Worm (Caenorhabditis elegans) whole organism, young adult: ENCODE measurements around the gene tag-77.

Source experiments
- B0019.2 ChIP-seq: fragments of 200-800 bp; sonication (Bioruptor generic); conservative IDR thresholded peaks from 2 replicates; pipeline ENCODE4 v1.3.6; 2022; ENCODE audit warnings: missing genetic modification reagents, missing genetic modification characterization, missing compliant biosample characterization
- B0261.1 ChIP-seq: sonication (generic microtip); optimal IDR thresholded peaks from 2 replicates; lab custom pipeline; 2016; ENCODE audit warnings: mild to moderate bottlenecking, missing genetic modification characterization, moderate library complexity, missing compliant biosample characterization
- B0336.3 ChIP-seq: fragments of 200-800 bp; sonication (Bioruptor generic); IDR thresholded peaks from 2 replicates; pipeline ENCODE4 v1.3.6; 2022; ENCODE audit warnings: missing genetic modification characterization, missing compliant biosample characterization
- C06A6.2 ChIP-seq: fragments of 200-800 bp; sonication (Bioruptor generic); conservative IDR thresholded peaks from 2 replicates; pipeline ENCODE4 v1.3.6; 2022; ENCODE audit warnings: missing genetic modification characterization, missing compliant biosample characterization
- C17E4.6 ChIP-seq: fragments of 200-800 bp; sonication (Bioruptor generic); IDR thresholded peaks from 2 replicates; pipeline ENCODE4 v1.3.6; 2022; ENCODE audit warnings: missing genetic modification reagents, missing genetic modification characterization, missing compliant biosample characterization
- D2030.7 ChIP-seq: fragments of 200-800 bp; sonication (Bioruptor generic); IDR thresholded peaks from 2 replicates; pipeline ENCODE4 v1.3.6; 2022; ENCODE audit warnings: missing genetic modification reagents, missing genetic modification characterization, missing compliant biosample characterization
- F33H1.4 ChIP-seq: fragments of 200-800 bp; sonication (Bioruptor generic); IDR thresholded peaks from 2 replicates; pipeline ENCODE4 v1.3.6; 2022; ENCODE audit warnings: missing genetic modification reagents, missing genetic modification characterization, missing compliant biosample characterization
- F37B4.10 ChIP-seq: fragments of 200-800 bp; sonication (Bioruptor generic); IDR thresholded peaks from 2 replicates; pipeline ENCODE4 v1.3.6; 2022; ENCODE audit warnings: missing genetic modification characterization, missing compliant biosample characterization
- F49E8.2 ChIP-seq: sonication (generic microtip); optimal IDR thresholded peaks from 3 replicates; lab custom pipeline; 2017; ENCODE audit warnings: missing genetic modification characterization, mild to moderate bottlenecking, missing compliant biosample characterization, antibody characterized with exemption, moderate library complexity; ENCODE audit not compliant: insufficient read depth
- F57C9.4 ChIP-seq: sonication (generic microtip); optimal IDR thresholded peaks from 2 replicates; lab custom pipeline; 2017; ENCODE audit warnings: mild to moderate bottlenecking, missing genetic modification characterization, missing compliant biosample characterization
- T26A5.8 ChIP-seq: sonication (generic microtip); optimal IDR thresholded peaks from 2 replicates; lab custom pipeline; 2016; ENCODE audit warnings: missing genetic modification characterization, missing compliant biosample characterization
- Y53G8AR.9 ChIP-seq: fragments of 200-800 bp; sonication (Bioruptor generic); conservative IDR thresholded peaks from 2 replicates; pipeline ENCODE4 v1.3.6; 2022; ENCODE audit warnings: missing genetic modification reagents, missing genetic modification characterization, missing compliant biosample characterization
- Y56A3A.18 ChIP-seq: fragments of 200-800 bp; sonication (Bioruptor generic); IDR thresholded peaks from 2 replicates; pipeline ENCODE4 v1.3.6; 2022; ENCODE audit warnings: missing genetic modification reagents, missing genetic modification characterization, missing compliant biosample characterization
- Y79H2A.3 ChIP-seq: fragments of 200-800 bp; sonication (Bioruptor generic); conservative IDR thresholded peaks from 2 replicates; pipeline ENCODE4 v1.3.6; 2022; ENCODE audit warnings: missing genetic modification reagents, missing genetic modification characterization, missing compliant biosample characterization
- Y95B8A.8 ChIP-seq: fragments of 200-800 bp; sonication (Bioruptor generic); IDR thresholded peaks from 2 replicates; pipeline ENCODE4 v1.3.6; 2022; ENCODE audit warnings: missing genetic modification reagents, missing genetic modification characterization, missing compliant biosample characterization
- attf-6 ChIP-seq: fragments of 200-800 bp; sonication (Bioruptor generic); IDR thresholded peaks from 2 replicates; pipeline ENCODE4 v1.3.6; 2022; ENCODE audit warnings: missing genetic modification reagents, missing genetic modification characterization, missing compliant biosample characterization
- ceh-40 ChIP-seq: fragments of 200-800 bp; sonication (Bioruptor generic); IDR thresholded peaks from 2 replicates; pipeline ENCODE4 v1.3.6; 2022; ENCODE audit warnings: missing genetic modification characterization, missing compliant biosample characterization
- ceh-58 ChIP-seq: fragments of 200-800 bp; sonication (Bioruptor generic); IDR thresholded peaks from 2 replicates; pipeline ENCODE4 v1.3.6; 2022; ENCODE audit warnings: missing genetic modification characterization, missing compliant biosample characterization
- ceh-79 ChIP-seq: sonication (generic microtip); optimal IDR thresholded peaks from 2 replicates; lab custom pipeline; 2017; ENCODE audit warnings: mild to moderate bottlenecking, missing genetic modification characterization, missing compliant biosample characterization
- ceh-91 ChIP-seq: fragments of 200-800 bp; sonication (Bioruptor generic); IDR thresholded peaks from 2 replicates; pipeline ENCODE4 v1.3.6; 2022; ENCODE audit warnings: missing genetic modification reagents, missing genetic modification characterization, missing compliant biosample characterization
- die-1 ChIP-seq: sonication (generic microtip); optimal IDR thresholded peaks from 2 replicates; lab custom pipeline; 2016; ENCODE audit warnings: missing genotype, mild to moderate bottlenecking, missing genetic modification characterization, missing compliant biosample characterization
- egl-44 ChIP-seq: fragments of 200-800 bp; sonication (Bioruptor generic); IDR thresholded peaks from 2 replicates; pipeline ENCODE4 v1.3.6; 2022; ENCODE audit warnings: missing genetic modification reagents, missing genetic modification characterization, missing compliant biosample characterization
- egrh-3 ChIP-seq: fragments of 200-800 bp; sonication (Bioruptor generic); IDR thresholded peaks from 2 replicates; pipeline ENCODE4 v1.3.6; 2022; ENCODE audit warnings: missing genetic modification reagents, missing genetic modification characterization, missing compliant biosample characterization
- ekl-4 ChIP-seq: fragments of 200-800 bp; sonication (Bioruptor generic); IDR thresholded peaks from 2 replicates; pipeline ENCODE4 v1.3.6; 2022; ENCODE audit warnings: missing genetic modification reagents, missing genetic modification characterization, missing compliant biosample characterization
- ets-4 ChIP-seq: fragments of 200-800 bp; sonication (Bioruptor generic); optimal IDR thresholded peaks from 2 replicates; lab custom pipeline; 2018; ENCODE audit warnings: mild to moderate bottlenecking, missing genetic modification characterization, missing compliant biosample characterization
- hlh-12 ChIP-seq: sonication (generic microtip); optimal IDR thresholded peaks from 2 replicates; lab custom pipeline; 2016; ENCODE audit warnings: missing genetic modification characterization, missing compliant biosample characterization
- hmg-1.2 ChIP-seq: fragments of 200-800 bp; sonication (Bioruptor generic); IDR thresholded peaks from 2 replicates; pipeline ENCODE4 v1.3.6; 2022; ENCODE audit warnings: missing genetic modification reagents, missing genetic modification characterization, missing compliant biosample characterization
- hmg-20 ChIP-seq: fragments of 200-800 bp; sonication (Bioruptor generic); IDR thresholded peaks from 2 replicates; pipeline ENCODE4 v1.3.6; 2022; ENCODE audit warnings: missing genetic modification reagents, missing genetic modification characterization, missing compliant biosample characterization
- hsf-1 ChIP-seq: fragments of 200-800 bp; sonication (Bioruptor generic); IDR thresholded peaks from 2 replicates; pipeline ENCODE4 v1.3.6; 2022; ENCODE audit warnings: missing genetic modification reagents, missing genetic modification characterization, missing compliant biosample characterization
- madf-3 ChIP-seq: fragments of 200-800 bp; sonication (Bioruptor generic); IDR thresholded peaks from 2 replicates; pipeline ENCODE4 v1.3.6; 2022; ENCODE audit warnings: missing genetic modification reagents, missing genetic modification characterization, missing compliant biosample characterization
- madf-6 ChIP-seq: fragments of 200-800 bp; sonication (Bioruptor generic); IDR thresholded peaks from 2 replicates; pipeline ENCODE4 v1.3.6; 2022; ENCODE audit warnings: missing genetic modification reagents, missing genetic modification characterization, missing compliant biosample characterization
- madf-8 ChIP-seq: fragments of 200-800 bp; sonication (Bioruptor generic); conservative IDR thresholded peaks from 2 replicates; pipeline ENCODE4 v1.3.6; 2022; ENCODE audit warnings: missing genetic modification reagents, missing genetic modification characterization, missing compliant biosample characterization
- mel-28 ChIP-seq: sonication (generic microtip); optimal IDR thresholded peaks from 2 replicates; lab custom pipeline; 2016; ENCODE audit warnings: borderline replicate concordance, mild to moderate bottlenecking, missing genetic modification characterization, missing compliant biosample characterization
- nfyb-1 ChIP-seq: fragments of 200-800 bp; sonication (Bioruptor generic); IDR thresholded peaks from 2 replicates; pipeline ENCODE4 v1.3.6; 2022; ENCODE audit warnings: missing genetic modification reagents, missing genetic modification characterization, missing compliant biosample characterization
- nhr-120 ChIP-seq: fragments of 200-800 bp; sonication (Bioruptor generic); IDR thresholded peaks from 2 replicates; pipeline ENCODE4 v1.3.6; 2022; ENCODE audit warnings: missing genetic modification characterization, missing compliant biosample characterization
- nhr-27 ChIP-seq: fragments of 200-800 bp; sonication (Bioruptor generic); optimal IDR thresholded peaks from 2 replicates; lab custom pipeline; 2018; ENCODE audit warnings: mild to moderate bottlenecking, missing genetic modification characterization, moderate library complexity, missing compliant biosample characterization
- rcor-1 ChIP-seq: fragments of 200-800 bp; sonication (Bioruptor generic); IDR thresholded peaks from 2 replicates; pipeline ENCODE4 v1.3.6; 2022; ENCODE audit warnings: missing genetic modification reagents, missing genetic modification characterization, missing compliant biosample characterization
- sdz-38 ChIP-seq: sonication (generic microtip); optimal IDR thresholded peaks from 2 replicates; lab custom pipeline; 2016; ENCODE audit warnings: missing genotype, missing genetic modification characterization, missing compliant biosample characterization
- snpc-3.4 ChIP-seq: sonication (generic microtip); optimal IDR thresholded peaks from 2 replicates; lab custom pipeline; 2017; ENCODE audit warnings: missing genetic modification characterization, mild to moderate bottlenecking, missing compliant biosample characterization, antibody characterized with exemption, moderate library complexity, missing genotype, missing genetic modification reagents
- tbp1 ChIP-seq: fragments of 200-800 bp; sonication (Bioruptor generic); optimal IDR thresholded peaks from 2 replicates; lab custom pipeline; 2018; ENCODE audit warnings: mild to moderate bottlenecking, missing genetic modification characterization, missing compliant biosample characterization
- tbx-9 ChIP-seq: sonication (generic microtip); optimal IDR thresholded peaks from 2 replicates; lab custom pipeline; 2016; ENCODE audit warnings: borderline replicate concordance, missing genetic modification characterization, inconsistent platforms, missing compliant biosample characterization
- unc-62 ChIP-seq: fragments of 150-350 bp; optimal IDR thresholded peaks from 2 replicates; lab custom pipeline; 2014; ENCODE audit warnings: missing biosample characterization, missing genetic modification reagents, missing genetic modification characterization
- ztf-26 ChIP-seq: sonication (generic microtip); optimal IDR thresholded peaks from 2 replicates; lab custom pipeline; 2017; ENCODE audit warnings: missing genetic modification characterization, missing compliant biosample characterization
- ztf-6 ChIP-seq: fragments of 200-800 bp; sonication (Bioruptor generic); IDR thresholded peaks from 2 replicates; pipeline ENCODE4 v1.3.6; 2022; ENCODE audit warnings: missing genetic modification reagents, missing genetic modification characterization, missing compliant biosample characterization

Gene tag-77

ce11 chrIV:8501382-8501781 is 9.0 kb downstream of the tag-77 start, which contains the start of gene C28C12.1:
Gene C28C12.1 (plus strand): TSS chrIV:8501682.
- no peak for TF ChIP-seq ztf-26 (tag; lab: Kevin White, UChicago)
- TF ChIP-seq die-1: no peak
- TF ChIP-seq nhr-27: no peak
- TF ChIP-seq tbx-9 (tag; lab: Kevin White, UChicago): no peak
- no peak for TF ChIP-seq B0336.3 (GFP tag; lab: Robert Waterston, UW)
- no peak for TF ChIP-seq ets-4 (GFP tag; lab: Kevin White, UChicago)
- no peak for TF ChIP-seq mel-28 (tag; lab: Kevin White, UChicago)
- no peak for TF ChIP-seq B0019.2 (GFP tag; lab: Robert Waterston, UW)
- TF ChIP-seq ceh-40 (GFP tag; lab: Robert Waterston, UW): no peak
- no peak for TF ChIP-seq B0261.1 (tag; lab: Kevin White, UChicago)
- no peak for TF ChIP-seq sdz-38 (tag; lab: Kevin White, UChicago)
- no peak for TF ChIP-seq C06A6.2 (GFP tag; lab: Robert Waterston, UW)
- no peak for TF ChIP-seq nfyb-1 (GFP tag; lab: Robert Waterston, UW)
- no peak for TF ChIP-seq C17E4.6 (GFP tag; lab: Robert Waterston, UW)
- no peak for TF ChIP-seq unc-62 (GFP tag; lab: Kevin White, UChicago)
- no peak for TF ChIP-seq Y56A3A.18 (GFP tag; lab: Robert Waterston, UW)
- TF ChIP-seq rcor-1 (GFP tag; lab: Robert Waterston, UW): no peak

ce11 chrIV:8500576-8500975 is 9.8 kb downstream of the tag-77 start:
- TF ChIP-seq egrh-3 (GFP tag; lab: Robert Waterston, UW) (peak; percentile 71; the same call in 1 of the 2 replicates), madf-6 (peak; percentile 5; the same call in 1 of the 2 replicates), F37B4.10 (GFP tag; lab: Robert Waterston, UW) (0 out of 2 replicates have a peak, but pooled peaks have one; percentile 54)

- TF ChIP-seq attf-6 (GFP tag; lab: Robert Waterston, UW): peak; percentile 64
- TF ChIP-seq nhr-120: no peak
- TF ChIP-seq hmg-1.2 (GFP tag; lab: Robert Waterston, UW): peak; percentile 45
- TF ChIP-seq F49E8.2 (tag; lab: Kevin White, UChicago): peak; percentile 55
- TF ChIP-seq die-1: peak; percentile 19
- TF ChIP-seq B0261.1 (tag; lab: Kevin White, UChicago): no peak
- no peak for TF ChIP-seq hlh-12 (tag; lab: Kevin White, UChicago)
- 0 out of 2 replicates have a peak, but pooled peaks have one; percentile 24 for TF ChIP-seq B0019.2 (GFP tag; lab: Robert Waterston, UW)
- TF ChIP-seq C17E4.6 (GFP tag; lab: Robert Waterston, UW): 0 out of 2 replicates have a peak, but pooled peaks have one; percentile 62
- no peak for TF ChIP-seq ceh-79
- TF ChIP-seq ceh-58: 0 out of 2 replicates have a peak, but pooled peaks have one; percentile 27
- peak; percentile 78; the same call in 1 of the 2 replicates for TF ChIP-seq Y79H2A.3
- TF ChIP-seq madf-8 (GFP tag; lab: Robert Waterston, UW): peak; percentile 55
- no peak for TF ChIP-seq hmg-20 (GFP tag; lab: Robert Waterston, UW)
- TF ChIP-seq ztf-6: no peak
- peak; percentile 68 for TF ChIP-seq madf-6
- peak; percentile 4 for TF ChIP-seq tbp1
- peak; percentile 45; the same call in 1 of the 2 replicates for TF ChIP-seq ceh-91
- peak; percentile 51; the same call in 1 of the 2 replicates for TF ChIP-seq ekl-4 (GFP tag; lab: Robert Waterston, UW)
- 0 out of 2 replicates have a peak, but pooled peaks have one; percentile 58 for TF ChIP-seq madf-3 (GFP tag; lab: Robert Waterston, UW)
- TF ChIP-seq Y53G8AR.9 (GFP tag; lab: Robert Waterston, UW): peak; percentile 82; the same call in 1 of the 2 replicates
- TF ChIP-seq ztf-26 (tag; lab: Kevin White, UChicago): no peak
- TF ChIP-seq F33H1.4 (GFP tag; lab: Robert Waterston, UW): peak; percentile 41
- TF ChIP-seq D2030.7: peak; percentile 75
- TF ChIP-seq rcor-1 (GFP tag; lab: Robert Waterston, UW): peak; percentile 74
- no peak for TF ChIP-seq F57C9.4 (tag; lab: Kevin White, UChicago)
- TF ChIP-seq snpc-3.4: peak; percentile 32
- TF ChIP-seq Y95B8A.8 (GFP tag; lab: Robert Waterston, UW): peak; percentile 80; the same call in 1 of the 2 replicates
- no peak for TF ChIP-seq T26A5.8
- peak; percentile 85 for TF ChIP-seq hsf-1 (GFP tag; lab: Robert Waterston, UW)
- no peak for TF ChIP-seq egl-44 (GFP tag; lab: Robert Waterston, UW)
Observed at ce11 chrIV:8499956-8500355, 10.4 kb downstream of the tag-77 start.
